Worm (Caenorhabditis elegans) whole organism, L4 larva: ENCODE results near the gene Y37A1A.2.

Source experiments
- ces-1 ChIP-seq: fragments of 150-350 bp; sonication (generic microtip); optimal IDR thresholded peaks from 4 replicates; lab custom pipeline; 2014; ENCODE audit warnings: missing biosample characterization, missing genetic modification reagents, missing genetic modification characterization
- nhr-77 ChIP-seq: fragments of 150-350 bp; optimal IDR thresholded peaks from 2 replicates; lab custom pipeline; 2014; ENCODE audit warnings: missing biosample characterization, missing genetic modification characterization
- unc-62 ChIP-seq, 3 experiments: fragments of 150-350 bp in 1 of 3; sonication (generic microtip); optimal IDR thresholded peaks in 2 of 3; peaks in 1 of 3; 1 replicate in 1 of 3; 2 replicates in 2 of 3; lab custom pipeline; 2014 to 2017; ENCODE audit warnings: missing biosample characterization in 3 of 3, missing genetic modification characterization in 3 of 3, missing genetic modification reagents in 3 of 3, missing genotype in 1 of 3

- TF ChIP-seq nhr-77 (tag; lab: Kevin White, UChicago), result no peak
- no peak for TF ChIP-seq unc-62 (GFP tag; optimal IDR thresholded peaks at IDR 0.05 in 1 of 2; lab: Kevin White, UChicago)
- TF ChIP-seq unc-62 (tag; optimal IDR thresholded peaks at IDR 0.05; lab: Kevin White, UChicago), result no peak
- TF ChIP-seq ces-1 (GFP tag; lab: Kevin White, UChicago), result no peak
These were observed 28.0 kb upstream of the Y37A1A.2 start for ce11 chrIV:13940847-13941246.
